Fruit fly (Drosophila melanogaster) whole organism, embryonic: ENCODE data around the gene RpL5.
A peak's percentile ranks its signal among the peaks of the same experiment; 100 is the strongest.

Experiments used
- Aef1 ChIP-seq: fragments of 200-800 bp; sonication (Bioruptor generic); IDR thresholded peaks from 3 replicates; pipeline ENCODE4 v1.3.6; 2022; ENCODE audit warnings: missing biosample characterization, missing genetic modification characterization
- Atf3 ChIP-seq: fragments of 200-800 bp; sonication (Bioruptor generic); optimal IDR thresholded peaks from 3 replicates; lab custom pipeline; 2016; ENCODE audit warnings: missing biosample characterization, missing genetic modification characterization
- Atf6 ChIP-seq: fragments of 200-800 bp; sonication (Bioruptor generic); IDR thresholded peaks from 2 replicates; pipeline ENCODE4 v1.3.6; 2022; ENCODE audit warnings: missing biosample characterization, missing genetic modification characterization
- CG12219 ChIP-seq: fragments of 200-800 bp; sonication (Bioruptor generic); optimal IDR thresholded peaks from 3 replicates; lab custom pipeline; 2018; ENCODE audit warnings: missing biosample characterization, mild to moderate bottlenecking, missing genetic modification characterization
- CG12659 ChIP-seq: fragments of 200-800 bp; sonication (Bioruptor generic); optimal IDR thresholded peaks from 3 replicates; lab custom pipeline; 2017; ENCODE audit warnings: mild to moderate bottlenecking, missing biosample characterization, missing genetic modification reagents, missing genetic modification characterization
- CG14860 ChIP-seq: fragments of 200-800 bp; sonication (Bioruptor generic); IDR thresholded peaks from 3 replicates; pipeline ENCODE4 v1.3.6; 2022; ENCODE audit warnings: missing biosample characterization, missing genetic modification characterization; ENCODE audit not compliant: partially characterized antibody
- CG14965 ChIP-seq: fragments of 200-800 bp; sonication (Bioruptor generic); optimal IDR thresholded peaks from 2 replicates; lab custom pipeline; 2016; ENCODE audit warnings: missing biosample characterization, missing genetic modification characterization, borderline replicate concordance
- CG16813 ChIP-seq: fragments of 200-800 bp; sonication (Bioruptor generic); IDR thresholded peaks from 3 replicates; pipeline ENCODE4 v1.3.6; 2022; ENCODE audit warnings: missing biosample characterization, missing genetic modification characterization; ENCODE audit not compliant: partially characterized antibody
- CG17361 ChIP-seq: fragments of 200-800 bp; sonication (Bioruptor generic); IDR thresholded peaks from 3 replicates; pipeline ENCODE4 v1.3.6; 2022; ENCODE audit warnings: missing biosample characterization, missing genetic modification characterization
- CG2116 ChIP-seq: fragments of 200-800 bp; sonication (Bioruptor generic); optimal IDR thresholded peaks from 3 replicates; lab custom pipeline; 2018; ENCODE audit warnings: missing biosample characterization, mild to moderate bottlenecking, missing genetic modification characterization
- CG2875 ChIP-seq: fragments of 200-800 bp; sonication (Bioruptor generic); optimal IDR thresholded peaks from 2 replicates; lab custom pipeline; 2017; ENCODE audit warnings: missing biosample characterization, mild to moderate bottlenecking, missing genetic modification characterization, missing genetic modification reagents
- CG32767 ChIP-seq: fragments of 200-800 bp; sonication (Bioruptor generic); IDR thresholded peaks from 2 replicates; pipeline ENCODE4 v1.3.6; 2022; ENCODE audit warnings: missing biosample characterization, missing genetic modification characterization
- CG3726 ChIP-seq: fragments of 200-800 bp; sonication (Bioruptor generic); IDR thresholded peaks from 3 replicates; pipeline ENCODE4, ENCODE4 v1.3.6; 2022; ENCODE audit warnings: missing biosample characterization, missing genetic modification characterization
- CG3847 ChIP-seq: fragments of 200-800 bp; sonication (Bioruptor generic); IDR thresholded peaks from 2 replicates; pipeline ENCODE4 v1.3.6; 2022; ENCODE audit warnings: missing biosample characterization, missing genetic modification characterization
- CG6175 ChIP-seq: fragments of 200-800 bp; sonication (Bioruptor generic); IDR thresholded peaks from 3 replicates; pipeline ENCODE4 v1.3.6; 2022; ENCODE audit warnings: missing biosample characterization, missing genetic modification characterization
- CG6765 ChIP-seq: fragments of 200-800 bp; sonication (Bioruptor generic); optimal IDR thresholded peaks from 3 replicates; lab custom pipeline; 2017; ENCODE audit warnings: missing biosample characterization, mild to moderate bottlenecking, missing genetic modification characterization
- CG7357 ChIP-seq: fragments of 200-800 bp; sonication (Bioruptor generic); IDR thresholded peaks from 3 replicates; pipeline ENCODE4 v1.3.6; 2022; ENCODE audit warnings: missing biosample characterization, missing genetic modification characterization
- CG7745 ChIP-seq: fragments of 200-800 bp; sonication (Bioruptor generic); optimal IDR thresholded peaks from 2 replicates; lab custom pipeline; 2018; ENCODE audit warnings: missing biosample characterization, mild to moderate bottlenecking, missing genetic modification characterization, moderate library complexity
- CG7928 ChIP-seq: fragments of 200-800 bp; sonication (Bioruptor generic); optimal IDR thresholded peaks from 2 replicates; lab custom pipeline; 2017; ENCODE audit warnings: missing biosample characterization, mild to moderate bottlenecking, missing genetic modification characterization
- CG7963 ChIP-seq: fragments of 200-800 bp; sonication (Bioruptor generic); IDR thresholded peaks from 3 replicates; pipeline ENCODE4 v1.3.6; 2022; ENCODE audit warnings: missing biosample characterization, missing genetic modification characterization; ENCODE audit not compliant: partially characterized antibody
- Deaf1 ChIP-seq: fragments of 200-800 bp; optimal IDR thresholded peaks from 3 replicates; lab custom pipeline; 2019; ENCODE audit warnings: missing biosample characterization, mild to moderate bottlenecking, missing genetic modification characterization, moderate library complexity
- Doc3 ChIP-seq: fragments of 200-800 bp; sonication (Bioruptor generic); IDR thresholded peaks from 3 replicates; pipeline ENCODE4 v1.3.6; 2022; ENCODE audit warnings: missing biosample characterization, missing genetic modification characterization; ENCODE audit not compliant: partially characterized antibody
- Fer2 ChIP-seq: fragments of 200-800 bp; sonication (Bioruptor generic); optimal IDR thresholded peaks from 2 replicates; lab custom pipeline; 2018; ENCODE audit warnings: missing biosample characterization, mild to moderate bottlenecking, missing genetic modification characterization, moderate library complexity
- H2.0 ChIP-seq: fragments of 200-800 bp; sonication (Bioruptor generic); IDR thresholded peaks from 2 replicates; pipeline ENCODE4 v1.3.6; 2022; ENCODE audit warnings: missing biosample characterization, missing genetic modification characterization
- HHEX ChIP-seq: fragments of 200-800 bp; sonication (Bioruptor generic); optimal IDR thresholded peaks from 3 replicates; lab custom pipeline; 2017; ENCODE audit warnings: missing biosample characterization, mild to moderate bottlenecking, missing genetic modification characterization, missing genetic modification reagents
- HLH3B ChIP-seq: fragments of 200-800 bp; sonication (Bioruptor generic); IDR thresholded peaks from 2 replicates; pipeline ENCODE4 v1.3.6; 2022; ENCODE audit warnings: missing biosample characterization, missing genetic modification characterization
- Hr3 ChIP-seq: fragments of 200-800 bp; sonication (Bioruptor generic); optimal IDR thresholded peaks from 3 replicates; lab custom pipeline; 2016; ENCODE audit warnings: missing biosample characterization, missing genetic modification characterization
- NFAT ChIP-seq: fragments of 200-800 bp; sonication (Bioruptor generic); IDR thresholded peaks from 2 replicates; pipeline ENCODE4 v1.3.6; 2022; ENCODE audit warnings: missing biosample characterization, missing genetic modification characterization
- Oli ChIP-seq: fragments of 200-800 bp; sonication (Bioruptor generic); optimal IDR thresholded peaks from 2 replicates; lab custom pipeline; 2018; ENCODE audit warnings: missing biosample characterization, mild to moderate bottlenecking, missing genetic modification characterization, moderate library complexity
- PHDP ChIP-seq: fragments of 200-800 bp; sonication (Bioruptor generic); optimal IDR thresholded peaks from 3 replicates; lab custom pipeline; 2018; ENCODE audit warnings: missing biosample characterization, mild to moderate bottlenecking, missing genetic modification characterization, moderate library complexity
- Ravus ChIP-seq: fragments of 200-800 bp; sonication (Bioruptor generic); IDR thresholded peaks from 2 replicates; pipeline ENCODE4 v1.3.6; 2022; ENCODE audit warnings: missing biosample characterization, missing genetic modification characterization
- Sox100B ChIP-seq: fragments of 200-800 bp; sonication (Bioruptor generic); optimal IDR thresholded peaks from 3 replicates; lab custom pipeline; 2018; ENCODE audit warnings: missing biosample characterization, mild to moderate bottlenecking, missing genetic modification characterization
- Xrp1 ChIP-seq: fragments of 200-800 bp; sonication (Bioruptor generic); IDR thresholded peaks from 2 replicates; pipeline ENCODE4 v1.3.6; 2022; ENCODE audit warnings: missing biosample characterization, missing genetic modification characterization
- bcd ChIP-seq: fragments of 200-800 bp; sonication (Bioruptor generic); optimal IDR thresholded peaks from 2 replicates; lab custom pipeline; 2017; ENCODE audit warnings: missing biosample characterization, mild to moderate bottlenecking, missing genetic modification characterization
- chn ChIP-seq: fragments of 200-800 bp; sonication (Bioruptor generic); optimal IDR thresholded peaks from 2 replicates; lab custom pipeline; 2016; ENCODE audit warnings: missing biosample characterization, missing genetic modification characterization
- dati ChIP-seq: fragments of 200-800 bp; sonication (Bioruptor generic); IDR thresholded peaks from 2 replicates; pipeline ENCODE4 v1.3.6; 2022; ENCODE audit warnings: missing biosample characterization, missing genetic modification characterization
- esg ChIP-seq: fragments of 200-800 bp; sonication (Bioruptor generic); conservative IDR thresholded peaks from 2 replicates; pipeline ENCODE4 v1.3.6; 2022; ENCODE audit warnings: missing biosample characterization, missing genetic modification characterization
- fd96Cb ChIP-seq: fragments of 200-800 bp; sonication (Bioruptor generic); optimal IDR thresholded peaks from 2 replicates; lab custom pipeline; 2018; ENCODE audit warnings: missing biosample characterization, mild to moderate bottlenecking, missing genetic modification characterization, moderate library complexity
- grn ChIP-seq: fragments of 200-800 bp; sonication (Bioruptor generic); optimal IDR thresholded peaks from 3 replicates; lab custom pipeline; 2017; ENCODE audit warnings: missing biosample characterization, missing genetic modification characterization
- ham ChIP-seq: fragments of 200-800 bp; sonication (Bioruptor generic); IDR thresholded peaks from 2 replicates; pipeline ENCODE4 v1.3.6; 2022; ENCODE audit warnings: missing biosample characterization, missing genetic modification characterization
- her ChIP-seq: fragments of 200-800 bp; sonication (Bioruptor generic); optimal IDR thresholded peaks from 2 replicates; lab custom pipeline; 2016; ENCODE audit warnings: missing biosample characterization, missing genetic modification characterization
- jing ChIP-seq: fragments of 200-800 bp; sonication (Bioruptor generic); optimal IDR thresholded peaks from 2 replicates; lab custom pipeline; 2018; ENCODE audit warnings: missing biosample characterization, mild to moderate bottlenecking, missing genetic modification characterization
- ken ChIP-seq: fragments of 200-800 bp; sonication (Bioruptor generic); IDR thresholded peaks from 3 replicates; pipeline ENCODE4 v1.3.6; 2022; ENCODE audit warnings: missing biosample characterization, missing genetic modification characterization
- klu ChIP-seq: fragments of 200-800 bp; sonication (Bioruptor generic); IDR thresholded peaks from 2 replicates; pipeline ENCODE4 v1.3.6; 2022; ENCODE audit warnings: missing biosample characterization, missing genetic modification characterization
- lola ChIP-seq, 3 experiments: fragments of >200 bp in 2 of 3; fragments of 200-800 bp in 1 of 3; sonication (Bioruptor generic) in 1 of 3; optimal IDR thresholded peaks; 2 replicates each; lab custom pipeline; 2017 to 2019; ENCODE audit warnings: missing biosample characterization in 3 of 3, missing genetic modification characterization in 3 of 3, mild to moderate bottlenecking in 1 of 3, moderate library complexity in 1 of 3
- pfk ChIP-seq: fragments of 200-800 bp; sonication (Bioruptor generic); optimal IDR thresholded peaks from 2 replicates; lab custom pipeline; 2018; ENCODE audit warnings: missing biosample characterization, mild to moderate bottlenecking, missing genetic modification characterization, moderate library complexity
- scrt ChIP-seq: fragments of 200-800 bp; sonication (Bioruptor generic); optimal IDR thresholded peaks from 2 replicates; lab custom pipeline; 2018; ENCODE audit warnings: missing biosample characterization, mild to moderate bottlenecking, missing genetic modification characterization, moderate library complexity
- sim ChIP-seq: fragments of 200-800 bp; sonication (Bioruptor generic); IDR thresholded peaks from 2 replicates; pipeline ENCODE4 v1.3.6; 2022; ENCODE audit warnings: missing biosample characterization, missing genetic modification characterization
- slbo ChIP-seq: fragments of 200-800 bp; sonication (Bioruptor generic); IDR thresholded peaks from 2 replicates; pipeline ENCODE4 v1.3.6; 2022; ENCODE audit warnings: missing biosample characterization, missing genetic modification characterization
- stc ChIP-seq: fragments of 200-800 bp; sonication (Bioruptor generic); IDR thresholded peaks from 2 replicates; pipeline ENCODE4 v1.3.6; 2022; ENCODE audit warnings: missing biosample characterization, missing genetic modification characterization
- zfh2 ChIP-seq: fragments of 200-800 bp; sonication (Bioruptor generic); optimal IDR thresholded peaks from 2 replicates; lab custom pipeline; 2016; ENCODE audit warnings: missing biosample characterization, missing genetic modification characterization

The RpL5 gene

DNA sequence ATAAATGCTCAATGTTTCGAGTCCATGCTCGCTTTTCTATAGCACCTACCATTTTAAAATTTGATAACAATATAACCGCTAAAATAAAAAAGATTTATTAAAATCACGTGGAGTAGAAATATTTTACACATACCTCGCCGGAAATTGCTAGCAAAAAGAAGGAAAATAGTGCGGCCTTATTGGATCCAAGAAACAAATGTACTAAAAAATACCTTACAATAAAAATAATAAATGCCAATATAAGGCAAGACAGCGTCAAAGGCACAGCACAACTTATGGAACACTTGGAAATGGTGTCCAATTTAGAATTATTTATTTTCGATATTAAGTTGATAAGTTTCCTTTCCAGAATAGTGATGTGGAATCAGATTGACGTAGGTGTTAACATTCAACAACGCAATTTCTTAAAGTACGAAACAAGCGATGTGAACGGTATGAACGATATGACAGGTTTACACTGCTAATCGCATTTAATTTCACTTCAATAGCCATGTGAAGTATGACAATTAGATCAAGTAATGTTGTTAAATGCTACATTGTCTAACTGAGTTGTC, at the start of gene RpL5 (continued):
- no peak for TF ChIP-seq Hr3 (GFP tag; lab: Kevin White, UChicago)
- TF ChIP-seq scrt (GFP tag; lab: Kevin White, UChicago) = peak; percentile 10
- TF ChIP-seq NFAT (GFP tag; lab: Robert Waterston, UW) = no peak; the same call in 1 of the 2 replicates
- TF ChIP-seq ken (GFP tag; lab: Robert Waterston, UW) = no peak
- TF ChIP-seq CG32767 (GFP tag; lab: Robert Waterston, UW) = no peak
- TF ChIP-seq slbo = no peak
- no peak for TF ChIP-seq esg (GFP tag; lab: Robert Waterston, UW)
- peak; percentile 11 for TF ChIP-seq CG6765 (GFP tag; lab: Kevin White, UChicago)
- peak; percentile 48 for TF ChIP-seq CG2116
- TF ChIP-seq lola (GFP tag; optimal IDR thresholded peaks at IDR 0.05; lab: Kevin White, UChicago) = peak in 1 of 3 experiments; percentile 9
- TF ChIP-seq stc = no peak; the same call in 1 of the 2 replicates
- no peak for TF ChIP-seq dati (GFP tag; lab: Robert Waterston, UW)
- no peak for TF ChIP-seq Aef1 (GFP tag; lab: Robert Waterston, UW)
- TF ChIP-seq CG17361 = peak; percentile 73
- TF ChIP-seq Atf3 (GFP tag; lab: Kevin White, UChicago) = peak; percentile 31
- no peak for TF ChIP-seq Ravus (GFP tag; lab: Robert Waterston, UW)
- no peak for TF ChIP-seq ham (GFP tag; lab: Robert Waterston, UW)
- TF ChIP-seq CG2875 (GFP tag; lab: Kevin White, UChicago) = peak; percentile 23
- no peak for TF ChIP-seq CG14860 (GFP tag; lab: Robert Waterston, UW)
- no peak for TF ChIP-seq Fer2 (tag; lab: Kevin White, UChicago)
- TF ChIP-seq grn (GFP tag; lab: Kevin White, UChicago) = no peak
- TF ChIP-seq HLH3B = peak; percentile 22; the same call in 1 of the 2 replicates
- no peak for TF ChIP-seq her (GFP tag; lab: Kevin White, UChicago)
- no peak for TF ChIP-seq CG7745
- no peak for TF ChIP-seq CG6175
- peak; percentile 54 for TF ChIP-seq H2.0 (GFP tag; lab: Robert Waterston, UW)
- TF ChIP-seq CG3726 = no peak
- TF ChIP-seq CG7357 (GFP tag; lab: Robert Waterston, UW) = peak; percentile 96
- no peak for TF ChIP-seq klu (GFP tag; lab: Robert Waterston, UW)
- no peak for TF ChIP-seq CG12219
- no peak for TF ChIP-seq Atf6 (GFP tag; lab: Robert Waterston, UW)
- TF ChIP-seq CG3847 = no peak; the same call in 1 of the 2 replicates
- peak; percentile 9 for TF ChIP-seq jing (GFP tag; lab: Kevin White, UChicago)
- peak; percentile 22 for TF ChIP-seq Sox100B (GFP tag; lab: Kevin White, UChicago)
- peak; percentile 59 for TF ChIP-seq PHDP (tag; lab: Kevin White, UChicago)
- no peak for TF ChIP-seq zfh2 (GFP tag; lab: Kevin White, UChicago)
- TF ChIP-seq Deaf1 (tag; lab: Kevin White, UChicago) = no peak
- no peak for TF ChIP-seq HHEX (GFP tag; lab: Kevin White, UChicago)
- no peak for TF ChIP-seq CG7928 (GFP tag; lab: Kevin White, UChicago)
- TF ChIP-seq fd96Cb = no peak
- no peak for TF ChIP-seq CG7963
- no peak for TF ChIP-seq Doc3 (GFP tag; lab: Robert Waterston, UW)
- no peak for TF ChIP-seq sim (GFP tag; lab: Robert Waterston, UW)
- peak; percentile 60 for TF ChIP-seq bcd (GFP tag; lab: Kevin White, UChicago)
- no peak for TF ChIP-seq CG16813 (GFP tag; lab: Robert Waterston, UW)
- no peak for TF ChIP-seq CG14965
- TF ChIP-seq CG12659 (GFP tag; lab: Kevin White, UChicago) = peak; percentile 68
- no peak for TF ChIP-seq Xrp1 (GFP tag; lab: Robert Waterston, UW)
- no peak for TF ChIP-seq chn (GFP tag; lab: Kevin White, UChicago)
- TF ChIP-seq pfk (GFP tag; lab: Kevin White, UChicago) = peak; percentile 91
- TF ChIP-seq Oli (tag; lab: Kevin White, UChicago) = peak; percentile 11
